Worm (Caenorhabditis elegans) whole organism, L1 larva: ENCODE data around the gene erd-2.2.

Source experiments
- C16A3.4 ChIP-seq: fragments of 150-350 bp; optimal IDR thresholded peaks from 2 replicates; lab custom pipeline; 2014; ENCODE audit warnings: missing biosample characterization, missing genetic modification characterization
- F16B12.6 ChIP-seq: fragments of 150-350 bp; optimal IDR thresholded peaks from 2 replicates; lab custom pipeline; 2014; ENCODE audit warnings: missing biosample characterization, missing genetic modification characterization
- alr-1 ChIP-seq: fragments of 200-800 bp; sonication (Bioruptor generic); optimal IDR thresholded peaks from 2 replicates; lab custom pipeline; 2018; ENCODE audit warnings: borderline replicate concordance, mild to moderate bottlenecking, missing genetic modification characterization, missing compliant biosample characterization
- ceh-82 ChIP-seq, 3 experiments: fragments of 150-350 bp in 1 of 3; sonication (generic microtip) in 2 of 3; optimal IDR thresholded peaks; 2 replicates each; lab custom pipeline; 2014 to 2017; ENCODE audit warnings: missing biosample characterization in 3 of 3, missing genetic modification characterization in 3 of 3
- ceh-90 ChIP-seq: sonication (generic microtip); optimal IDR thresholded peaks from 2 replicates; lab custom pipeline; 2016; ENCODE audit warnings: missing genetic modification characterization, missing compliant biosample characterization
- dpl-1 ChIP-seq, 3 experiments: fragments of 150-350 bp in 2 of 3; sonication (generic microtip) in 1 of 3; optimal IDR thresholded peaks; 2 replicates each; lab custom pipeline; 2014 to 2017; ENCODE audit warnings: missing biosample characterization in 3 of 3, missing genetic modification characterization in 3 of 3, missing genetic modification reagents in 3 of 3
- efl-1 ChIP-seq, 4 experiments: fragments of 150-350 bp; optimal IDR thresholded peaks in 3 of 4; peaks in 1 of 4; 1 replicate in 1 of 4; 2 replicates in 3 of 4; lab custom pipeline; 2014; ENCODE audit warnings: missing biosample characterization in 2 of 4, missing genetic modification characterization in 2 of 4, missing genetic modification reagents in 2 of 4
- ets-5 ChIP-seq: fragments of 200-800 bp; sonication (Bioruptor generic); IDR thresholded peaks from 2 replicates; pipeline ENCODE4 v1.3.6; 2022; ENCODE audit warnings: missing genetic modification characterization, missing compliant biosample characterization
- fkh-4 ChIP-seq: sonication (generic microtip); optimal IDR thresholded peaks from 2 replicates; lab custom pipeline; 2016; ENCODE audit warnings: missing compliant biosample characterization, missing genetic modification characterization, borderline replicate concordance
- fkh-8 ChIP-seq: sonication (generic microtip); optimal IDR thresholded peaks from 2 replicates; lab custom pipeline; 2016; ENCODE audit warnings: mild to moderate bottlenecking, missing genetic modification characterization, missing compliant biosample characterization
- fos-1 ChIP-seq: fragments of 150-350 bp; optimal IDR thresholded peaks from 2 replicates; lab custom pipeline; 2014; ENCODE audit warnings: missing biosample characterization, missing genetic modification characterization
- grh-1 ChIP-seq: fragments of 200-800 bp; sonication (Bioruptor generic); IDR thresholded peaks from 2 replicates; pipeline ENCODE4 v1.3.6; 2022; ENCODE audit warnings: missing genetic modification reagents, missing genetic modification characterization, missing compliant biosample characterization
- lin-13 ChIP-seq: fragments of 150-350 bp; optimal IDR thresholded peaks from 2 replicates; lab custom pipeline; 2014; ENCODE audit warnings: missing biosample characterization, missing genetic modification reagents, missing genetic modification characterization
- lin-14 ChIP-seq: fragments of 200-800 bp; sonication (Bioruptor generic); optimal IDR thresholded peaks from 2 replicates; lab custom pipeline; 2018; ENCODE audit warnings: mild to moderate bottlenecking, missing genetic modification characterization, moderate library complexity, missing compliant biosample characterization
- lin-15B ChIP-seq: fragments of 150-350 bp; sonication (generic microtip); optimal IDR thresholded peaks from 3 replicates; lab custom pipeline; 2014; ENCODE audit warnings: missing biosample characterization, missing genetic modification characterization
- lin-35 ChIP-seq, 2 experiments: fragments of 150-350 bp; optimal IDR thresholded peaks; 2 replicates each; lab custom pipeline; 2014; ENCODE audit warnings: missing biosample characterization in 2 of 2, missing genetic modification characterization in 2 of 2, missing genetic modification reagents in 2 of 2
- lir-3 ChIP-seq: sonication (generic microtip); optimal IDR thresholded peaks from 2 replicates; lab custom pipeline; 2016; ENCODE audit warnings: mild to moderate bottlenecking, missing genetic modification characterization, moderate library complexity, missing compliant biosample characterization; ENCODE audit not compliant: poor library complexity
- lsy-2 ChIP-seq, 2 experiments: fragments of 150-350 bp; optimal IDR thresholded peaks; 2 replicates each; lab custom pipeline; 2014; ENCODE audit warnings: missing biosample characterization in 2 of 2, missing genetic modification characterization in 2 of 2
- mab-9 ChIP-seq: fragments of 200-800 bp; sonication (Bioruptor generic); IDR thresholded peaks from 2 replicates; pipeline ENCODE4 v1.3.6; 2022; ENCODE audit warnings: missing genetic modification reagents, missing genetic modification characterization, missing compliant biosample characterization
- mdl-1 ChIP-seq, 2 experiments: fragments of 150-350 bp; optimal IDR thresholded peaks; 2 replicates each; lab custom pipeline; 2014 to 2017; ENCODE audit warnings: missing biosample characterization in 2 of 2, missing genetic modification characterization in 2 of 2, inconsistent platforms in 1 of 2
- mef-2 ChIP-seq: fragments of 150-350 bp; optimal IDR thresholded peaks from 2 replicates; lab custom pipeline; 2014; ENCODE audit warnings: missing biosample characterization, missing genetic modification characterization
- mep-1 ChIP-seq: fragments of 150-350 bp; optimal IDR thresholded peaks from 2 replicates; lab custom pipeline; 2014; ENCODE audit warnings: missing biosample characterization, missing genetic modification characterization
- nhr-11 ChIP-seq: fragments of 150-350 bp; optimal IDR thresholded peaks from 2 replicates; lab custom pipeline; 2014; ENCODE audit warnings: missing biosample characterization, missing genetic modification characterization
- nhr-12 ChIP-seq: sonication (generic microtip); optimal IDR thresholded peaks from 2 replicates; lab custom pipeline; 2017; ENCODE audit warnings: missing biosample characterization, missing genetic modification characterization
- nhr-19 ChIP-seq: fragments of 200-800 bp; sonication (Bioruptor generic); conservative IDR thresholded peaks from 2 replicates; pipeline ENCODE4 v1.3.6; 2022; ENCODE audit warnings: missing genetic modification characterization, missing compliant biosample characterization
- nhr-20 ChIP-seq: sonication (generic microtip); optimal IDR thresholded peaks from 2 replicates; lab custom pipeline; 2016; ENCODE audit warnings: mild to moderate bottlenecking, missing genetic modification characterization, missing compliant biosample characterization
- nhr-237 ChIP-seq: fragments of 150-350 bp; optimal IDR thresholded peaks from 2 replicates; lab custom pipeline; 2014; ENCODE audit warnings: missing biosample characterization, missing genetic modification characterization
- nhr-76 ChIP-seq: sonication (generic microtip); optimal IDR thresholded peaks from 2 replicates; lab custom pipeline; 2017; ENCODE audit warnings: missing biosample characterization, missing genetic modification characterization
- nhr-85 ChIP-seq: sonication (generic microtip); peaks from one replicate; lab custom pipeline; 2016; ENCODE audit warnings: missing genetic modification characterization, inconsistent platforms, missing compliant biosample characterization
- pag-3 ChIP-seq: sonication (generic microtip); optimal IDR thresholded peaks from 2 replicates; lab custom pipeline; 2017; ENCODE audit warnings: missing genetic modification characterization, mild to moderate bottlenecking, missing compliant biosample characterization, antibody characterized with exemption, borderline replicate concordance; ENCODE audit not compliant: insufficient read depth
- pqm-1 ChIP-seq: sonication (generic microtip); optimal IDR thresholded peaks from 3 replicates; lab custom pipeline; 2017; ENCODE audit warnings: missing biosample characterization, missing genetic modification characterization
- rnt-1 ChIP-seq: sonication (generic microtip); optimal IDR thresholded peaks from 2 replicates; lab custom pipeline; 2016; ENCODE audit warnings: mild to moderate bottlenecking, missing genetic modification characterization, moderate library complexity, missing compliant biosample characterization
- skn-1 ChIP-seq: fragments of 150-350 bp; optimal IDR thresholded peaks from 2 replicates; lab custom pipeline; 2014; ENCODE audit warnings: missing biosample characterization, missing genetic modification characterization
- snpc-4 ChIP-seq: fragments of 150-350 bp; optimal IDR thresholded peaks from 2 replicates; lab custom pipeline; 2014; ENCODE audit warnings: missing biosample characterization, missing genetic modification characterization
- snu-23 ChIP-seq: sonication (generic microtip); optimal IDR thresholded peaks from 2 replicates; lab custom pipeline; 2016; ENCODE audit warnings: missing genetic modification characterization, missing compliant biosample characterization
- sox-4 ChIP-seq: sonication (generic microtip); optimal IDR thresholded peaks from 2 replicates; lab custom pipeline; 2016; ENCODE audit warnings: missing genetic modification characterization, missing compliant biosample characterization
- sup-37 ChIP-seq: fragments of 200-800 bp; sonication (Bioruptor generic); optimal IDR thresholded peaks from 2 replicates; lab custom pipeline; 2018; ENCODE audit warnings: mild to moderate bottlenecking, missing genetic modification characterization, missing compliant biosample characterization
- swsn-7 ChIP-seq: sonication (generic microtip); optimal IDR thresholded peaks from 2 replicates; lab custom pipeline; 2016; ENCODE audit warnings: missing genetic modification characterization, missing compliant biosample characterization
- tlp-1 ChIP-seq: fragments of 150-350 bp; optimal IDR thresholded peaks from 2 replicates; lab custom pipeline; 2014; ENCODE audit warnings: missing biosample characterization, missing genetic modification characterization
- unc-130 ChIP-seq: fragments of 150-350 bp; optimal IDR thresholded peaks from 2 replicates; lab custom pipeline; 2017; ENCODE audit warnings: missing biosample characterization, missing genetic modification characterization, inconsistent platforms
- xbp-1 ChIP-seq: sonication (generic microtip); optimal IDR thresholded peaks from 2 replicates; lab custom pipeline; 2016; ENCODE audit warnings: missing genetic modification characterization, missing compliant biosample characterization
- zip-4 ChIP-seq: fragments of 200-800 bp; sonication (Bioruptor generic); optimal IDR thresholded peaks from 2 replicates; lab custom pipeline; 2018; ENCODE audit warnings: mild to moderate bottlenecking, missing genetic modification characterization, moderate library complexity, missing compliant biosample characterization
- ztf-11 ChIP-seq, 2 experiments: sonication (generic microtip); optimal IDR thresholded peaks; 2 replicates each; lab custom pipeline; 2016 to 2017; ENCODE audit warnings: missing genetic modification characterization in 2 of 2, missing biosample characterization in 1 of 2, missing compliant biosample characterization in 1 of 2

erd-2.2 gene

DNA sequence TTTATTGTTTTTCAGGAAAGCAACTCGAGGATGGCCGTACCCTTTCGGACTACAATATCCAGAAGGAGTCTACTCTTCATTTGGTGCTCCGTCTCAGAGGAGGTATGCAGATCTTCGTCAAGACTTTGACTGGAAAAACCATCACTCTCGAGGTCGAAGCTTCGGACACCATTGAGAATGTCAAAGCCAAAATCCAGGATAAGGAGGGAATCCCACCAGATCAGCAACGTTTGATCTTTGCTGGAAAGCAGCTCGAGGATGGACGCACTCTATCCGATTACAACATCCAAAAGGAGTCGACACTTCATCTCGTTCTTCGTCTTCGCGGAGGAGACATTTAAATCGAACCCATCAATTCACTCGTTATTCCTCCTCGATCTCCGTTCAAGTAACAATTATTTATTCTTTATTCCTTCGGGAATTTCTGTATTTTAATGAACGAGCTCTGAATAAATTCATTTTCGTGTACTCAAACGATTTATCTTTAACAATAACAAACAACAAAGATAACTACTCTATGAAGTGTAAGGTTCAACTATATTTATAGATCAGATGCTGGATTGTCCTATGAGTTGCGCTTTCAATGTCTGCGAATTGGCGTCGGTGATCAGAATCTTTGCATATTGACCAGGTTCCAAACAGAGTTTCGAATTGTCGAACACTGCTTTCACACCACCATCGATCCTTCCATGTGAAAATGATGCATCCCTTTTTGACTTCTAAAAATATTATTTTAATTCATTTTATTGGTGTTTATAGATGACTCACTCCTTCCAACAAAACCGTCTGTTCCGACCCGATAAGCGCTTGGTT is 36.7 kb downstream of the erd-2.2 start (continued):
- TF ChIP-seq sox-4 (tag; lab: Kevin White, UChicago), result no peak
- peak in 1 of 2 experiments; percentile 45 for TF ChIP-seq lin-35 (GFP tag; optimal IDR thresholded peaks at IDR 0.05; lab: Kevin White, UChicago)
- peak; percentile 35; the same call in 1 of the 2 replicates for TF ChIP-seq grh-1 (GFP tag; lab: Robert Waterston, UW)
- peak in 1 of 2 experiments; percentile 19 for TF ChIP-seq ztf-11 (tag; optimal IDR thresholded peaks at IDR 0.05; lab: Kevin White, UChicago)

DNA sequence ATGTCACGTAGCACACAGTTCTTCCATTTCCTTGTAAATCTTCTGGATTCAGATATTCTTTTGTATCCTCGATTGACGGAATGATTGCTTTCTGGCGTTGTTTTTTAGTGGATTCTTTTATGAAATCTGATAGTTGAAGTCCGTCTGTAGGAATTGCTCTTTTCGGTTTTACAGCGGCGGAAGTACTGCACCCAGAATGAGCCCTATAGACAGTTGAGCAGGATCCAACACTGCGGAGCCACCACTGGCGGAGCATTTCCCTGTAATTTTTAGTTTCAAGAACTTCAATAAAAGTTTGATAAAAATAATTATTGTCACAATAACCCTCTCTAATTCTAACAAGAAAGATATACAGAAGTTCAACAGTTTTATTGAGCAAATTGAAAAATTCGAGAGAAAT is 39.0 kb downstream of the erd-2.2 start, which contains the start of gene F25B5.5:
Gene F25B5.5, minus strand, starts transcription at position 260 of the 400 bp plus-strand sequence.
- no peak for TF ChIP-seq efl-1 (optimal IDR thresholded peaks at IDR 0.05; lab: Kevin White, UChicago)
- peak in 1 of 2 experiments; percentile 23 for TF ChIP-seq efl-1 (GFP tag; optimal IDR thresholded peaks at IDR 0.05 in 1 of 2; lab: Kevin White, UChicago)
- no peak for TF ChIP-seq pag-3 (tag; lab: Kevin White, UChicago)
- TF ChIP-seq mef-2 (tag; lab: Kevin White, UChicago), result no peak
- TF ChIP-seq, all 84 proteins: peak for 1

DNA sequence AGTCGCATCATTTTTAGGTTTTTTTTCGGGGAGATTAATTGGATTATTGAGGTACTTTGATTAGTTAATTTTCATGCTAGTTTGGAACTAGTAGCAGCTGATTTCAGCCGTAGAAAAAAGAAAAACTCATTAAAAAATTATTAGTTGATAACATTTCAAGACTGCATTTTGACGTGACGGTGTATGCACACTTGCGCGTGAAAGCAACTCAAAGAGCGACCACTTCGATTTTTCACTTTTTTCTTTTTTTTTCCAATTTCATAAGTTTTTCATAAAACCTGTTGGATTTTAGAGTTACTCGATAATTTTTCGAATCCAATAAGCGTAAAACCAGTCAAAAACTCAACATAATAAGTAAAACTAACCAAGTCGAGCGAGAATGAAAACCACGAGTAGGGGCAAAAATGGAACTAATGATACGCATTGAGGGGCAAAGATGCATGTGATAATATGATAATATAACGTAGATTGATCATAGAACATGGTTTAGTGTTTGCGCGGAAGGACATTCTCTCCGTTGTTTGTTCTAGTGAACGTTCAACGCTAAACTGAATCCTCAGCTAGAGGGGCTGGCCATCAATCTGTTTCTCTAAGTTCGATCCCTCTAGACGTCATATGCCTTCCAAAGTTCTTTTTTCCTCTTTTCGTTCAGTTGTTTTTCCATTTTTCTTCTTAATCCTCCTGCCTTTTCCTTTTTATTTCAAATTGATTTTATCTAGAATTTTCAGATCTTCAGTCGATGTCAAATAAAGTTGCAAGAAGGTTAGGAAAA is 41.5 kb downstream of the erd-2.2 start, which contains the start of the genes F25B5.6 and F25B5.3:
Gene F25B5.6, minus strand, starts transcription at position 572 of the 772 bp plus-strand sequence.
Gene F25B5.3, plus strand, starts transcription at position 722 of the 772 bp plus-strand sequence.
- TF ChIP-seq alr-1 (tag; lab: Kevin White, UChicago), result no peak
- peak; percentile 8 to 53 for TF ChIP-seq lin-35 (GFP tag; optimal IDR thresholded peaks at IDR 0.05; lab: Kevin White, UChicago)
- TF ChIP-seq nhr-19, result peak; percentile 98
- TF ChIP-seq nhr-76 (tag; lab: Kevin White, UChicago), result no peak
- TF ChIP-seq ceh-90, result no peak
- peak; percentile 7 for TF ChIP-seq snpc-4 (tag; lab: Kevin White, UChicago)
- TF ChIP-seq mdl-1 (tag; optimal IDR thresholded peaks at IDR 0.05; lab: Kevin White, UChicago), result no peak
- no peak for TF ChIP-seq lir-3 (tag; lab: Kevin White, UChicago)
- no peak for TF ChIP-seq pqm-1
- no peak for TF ChIP-seq sup-37 (GFP tag; lab: Kevin White, UChicago)
- TF ChIP-seq fkh-4 (tag; lab: Kevin White, UChicago), result no peak
- peak; percentile 10 for TF ChIP-seq swsn-7
- TF ChIP-seq ceh-82 (tag; optimal IDR thresholded peaks at IDR 0.05; lab: Kevin White, UChicago), result peak in 1 of 3 experiments; percentile 8
- TF ChIP-seq skn-1 (tag; lab: Kevin White, UChicago), result peak; percentile 53
- TF ChIP-seq ets-5 (GFP tag; lab: Robert Waterston, UW), result no peak
- no peak for TF ChIP-seq grh-1 (GFP tag; lab: Robert Waterston, UW)
- no peak for TF ChIP-seq mab-9 (GFP tag; lab: Robert Waterston, UW)
- peak; percentile 38 for TF ChIP-seq C16A3.4 (tag; lab: Kevin White, UChicago)
- peak; percentile 37 for TF ChIP-seq fkh-8
- peak in 2 of 3 experiments; percentile 12 to 50 for TF ChIP-seq dpl-1 (GFP tag; optimal IDR thresholded peaks at IDR 0.05; lab: Kevin White, UChicago)
- peak; percentile 14 for TF ChIP-seq lin-13 (GFP tag; lab: Kevin White, UChicago)
- TF ChIP-seq sox-4 (tag; lab: Kevin White, UChicago), result no peak
- TF ChIP-seq zip-4 (GFP tag; lab: Kevin White, UChicago), result no peak
- peak; percentile 79 for TF ChIP-seq nhr-85 (tag; lab: Kevin White, UChicago)
- TF ChIP-seq nhr-12 (tag; lab: Kevin White, UChicago), result no peak
- TF ChIP-seq fos-1 (tag; lab: Kevin White, UChicago), result no peak
- TF ChIP-seq mep-1 (tag; lab: Kevin White, UChicago), result peak; percentile 61
- TF ChIP-seq lin-15B, result no peak
- TF ChIP-seq xbp-1 (tag; lab: Kevin White, UChicago), result peak; percentile 3
- TF ChIP-seq nhr-20, result peak; percentile 25
- peak; percentile 58 for TF ChIP-seq snu-23
- TF ChIP-seq unc-130, result peak; percentile 2
- no peak for TF ChIP-seq nhr-11 (tag; lab: Kevin White, UChicago)
- peak; percentile 83 for TF ChIP-seq F16B12.6
- TF ChIP-seq lin-14, result peak; percentile 51
- TF ChIP-seq nhr-237 (tag; lab: Kevin White, UChicago), result no peak
- peak; percentile 9 for TF ChIP-seq rnt-1 (tag; lab: Kevin White, UChicago)
- peak; percentile 36 to 50 for TF ChIP-seq lsy-2 (tag; optimal IDR thresholded peaks at IDR 0.05; lab: Kevin White, UChicago)
- TF ChIP-seq tlp-1 (tag; lab: Kevin White, UChicago), result no peak
- TF ChIP-seq efl-1 (optimal IDR thresholded peaks at IDR 0.05; lab: Kevin White, UChicago), result peak in 1 of 2 experiments; percentile 31
- TF ChIP-seq efl-1 (GFP tag; optimal IDR thresholded peaks at IDR 0.05 in 1 of 2; lab: Kevin White, UChicago), result peak; percentile 43 to 92
